Worm (Caenorhabditis elegans) whole organism, L2 larva: Measurements from ENCODE around the gene pgam-5.

ENCODE experiments used
- ceh-82 ChIP-seq: fragments of 150-350 bp; optimal IDR thresholded peaks from 2 replicates; lab custom pipeline; 2014; ENCODE audit warnings: missing biosample characterization, missing genetic modification characterization
- peb-1 ChIP-seq: fragments of 150-350 bp; optimal IDR thresholded peaks from 2 replicates; lab custom pipeline; 2014; ENCODE audit warnings: missing biosample characterization, missing genetic modification characterization
- ztf-11 ChIP-seq: sonication (generic microtip); optimal IDR thresholded peaks from 2 replicates; lab custom pipeline; 2017; ENCODE audit warnings: missing biosample characterization, missing genetic modification characterization

DNA sequence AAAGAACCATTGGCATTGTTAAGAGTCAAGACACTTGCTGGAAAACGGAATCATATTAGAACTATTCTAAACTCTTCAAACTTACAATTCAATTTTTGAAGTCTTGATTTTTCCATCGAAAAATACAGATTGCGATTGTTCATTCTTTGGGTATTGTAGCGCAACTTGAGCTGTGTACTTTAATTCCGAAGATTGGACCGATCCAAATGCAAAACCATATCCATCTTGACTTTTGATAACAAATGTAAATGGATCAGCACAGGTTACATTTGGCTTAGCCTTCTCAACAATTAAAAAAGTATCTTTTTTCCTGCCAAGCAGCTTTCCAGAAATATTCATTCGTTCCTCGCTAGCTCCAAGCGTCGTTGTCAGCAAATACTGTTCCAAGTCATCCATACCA, 37.7 kb downstream of the pgam-5 start:
- TF ChIP-seq ceh-82 (tag; lab: Kevin White, UChicago) (no peak), peb-1 (tag; lab: Kevin White, UChicago) (no peak), ztf-11 (tag; lab: Kevin White, UChicago) (no peak)
